Worm (Caenorhabditis elegans) whole organism, late embryonic: Measurements from ENCODE around the gene nlp-22.

Experiments
- ceh-48 ChIP-seq: sonication (generic microtip); optimal IDR thresholded peaks from 2 replicates; lab custom pipeline; 2016; ENCODE audit warnings: missing genetic modification characterization, inconsistent platforms, missing compliant biosample characterization
- ets-4 ChIP-seq: sonication (generic microtip); optimal IDR thresholded peaks from 2 replicates; lab custom pipeline; 2016; ENCODE audit warnings: missing genetic modification characterization, missing compliant biosample characterization
- eyg-1 ChIP-seq: sonication (generic microtip); optimal IDR thresholded peaks from 2 replicates; lab custom pipeline; 2016; ENCODE audit warnings: missing genotype, missing genetic modification characterization, missing compliant biosample characterization
- hlh-15 ChIP-seq: sonication (generic microtip); optimal IDR thresholded peaks from 2 replicates; lab custom pipeline; 2016; ENCODE audit warnings: missing genetic modification characterization, missing compliant biosample characterization
- nfya-1 ChIP-seq: sonication (generic microtip); optimal IDR thresholded peaks from 2 replicates; lab custom pipeline; 2017; ENCODE audit warnings: missing genetic modification characterization, mild to moderate bottlenecking, missing compliant biosample characterization, antibody characterized with exemption, moderate library complexity
- pqm-1 ChIP-seq: sonication (generic microtip); optimal IDR thresholded peaks from 2 replicates; lab custom pipeline; 2016; ENCODE audit warnings: missing genetic modification characterization, missing compliant biosample characterization
- rnt-1 ChIP-seq: sonication (generic microtip); optimal IDR thresholded peaks from 2 replicates; lab custom pipeline; 2016; ENCODE audit warnings: missing genetic modification characterization, missing compliant biosample characterization
- unc-55 ChIP-seq: sonication (generic microtip); optimal IDR thresholded peaks from 2 replicates; lab custom pipeline; 2017; ENCODE audit warnings: missing biosample characterization, missing genetic modification reagents, missing genetic modification characterization

- TF ChIP-seq hlh-15 (tag; lab: Kevin White, UChicago): no peak
- TF ChIP-seq eyg-1 (tag; lab: Kevin White, UChicago): no peak
- TF ChIP-seq rnt-1 (tag; lab: Kevin White, UChicago): no peak
- TF ChIP-seq unc-55 (GFP tag; lab: Kevin White, UChicago): no peak
- no peak for TF ChIP-seq nfya-1
- TF ChIP-seq ceh-48 (tag; lab: Kevin White, UChicago): no peak
- TF ChIP-seq ets-4 (tag; lab: Kevin White, UChicago): no peak
- no peak for TF ChIP-seq pqm-1 (tag; lab: Kevin White, UChicago)
These were observed 40.3 kb upstream of the nlp-22 start for ce11 chrX:2382227-2382626.
